Fruit fly (Drosophila melanogaster): ENCODE results near the gene Cyp6d4.

Gene Cyp6d4

dm6 chr3R:22727456-22727833 is 29.3 kb downstream of the Cyp6d4 start:
- no peak for TF ChIP-seq CG17801 (GFP tag; optimal IDR thresholded peaks at IDR 0.05; ENCODE audit: partially characterized antibody)

DNA sequence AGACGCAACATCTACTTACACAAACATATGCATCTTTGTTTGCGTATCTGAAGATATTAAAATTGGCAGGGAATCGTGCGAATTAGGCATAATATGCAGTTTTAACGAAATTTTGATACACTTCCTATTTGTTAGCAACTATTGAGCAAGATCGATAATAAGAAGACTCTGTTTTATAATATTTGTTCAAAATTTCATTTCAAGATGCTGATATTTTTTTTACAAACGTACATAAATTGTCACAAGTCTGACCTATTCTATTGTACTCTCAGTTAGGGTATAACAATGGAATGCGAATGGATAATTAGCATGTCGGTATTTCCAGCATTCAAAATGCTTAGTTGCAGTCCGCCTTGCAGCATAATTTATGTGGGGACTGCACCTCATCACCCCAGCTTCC is 29.7 kb downstream of the Cyp6d4 start:
- TF ChIP-seq CG17801 (GFP tag; optimal IDR thresholded peaks at IDR 0.05; ENCODE audit: partially characterized antibody), result no peak

DNA sequence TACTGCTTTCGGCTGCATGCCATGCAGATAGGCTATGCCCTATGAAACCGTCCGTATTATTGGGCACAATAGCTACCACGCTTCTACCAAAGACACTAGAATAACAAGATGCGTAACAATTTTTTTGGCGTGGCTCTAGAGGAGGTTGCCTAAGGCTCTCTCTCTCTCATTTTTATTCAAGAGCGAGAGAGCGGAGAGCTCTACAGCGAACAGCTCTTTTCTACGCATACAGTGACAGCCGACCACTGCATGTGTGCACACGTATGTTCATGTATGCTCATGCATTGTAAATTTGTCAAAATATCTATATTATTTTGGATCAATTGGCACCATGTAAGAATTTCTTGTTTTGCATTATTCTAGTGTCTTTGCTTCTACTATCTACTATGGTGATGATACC is 34.9 kb downstream of the Cyp6d4 start:
- TF ChIP-seq CG17801 (GFP tag; optimal IDR thresholded peaks at IDR 0.05; ENCODE audit: partially characterized antibody), result no peak

DNA sequence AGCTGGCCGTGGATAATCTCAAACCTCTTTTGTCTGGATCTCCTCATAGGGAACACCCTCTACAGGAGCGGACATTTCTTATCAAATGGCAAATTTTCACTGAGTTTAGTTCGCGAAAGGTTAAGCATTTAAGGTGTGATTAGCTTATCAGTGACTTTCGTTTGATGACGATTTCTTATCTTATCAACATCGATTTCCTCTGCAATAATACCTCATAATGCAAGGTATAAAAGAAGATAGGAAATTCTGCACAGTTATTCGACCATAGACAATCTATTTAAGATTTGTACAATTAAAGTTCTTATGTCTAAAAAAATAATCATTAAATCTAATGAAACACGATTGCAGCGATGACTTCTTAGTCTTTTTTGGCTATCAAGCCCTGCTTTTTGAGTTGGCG is 35.6 kb downstream of the Cyp6d4 start, which contains the start of gene Takl2:
Gene Takl2, minus strand, starts transcription at position 101 of the 400 bp plus-strand sequence.
- TF ChIP-seq CG17801 (GFP tag; optimal IDR thresholded peaks at IDR 0.05; ENCODE audit: partially characterized antibody), result no peak

DNA sequence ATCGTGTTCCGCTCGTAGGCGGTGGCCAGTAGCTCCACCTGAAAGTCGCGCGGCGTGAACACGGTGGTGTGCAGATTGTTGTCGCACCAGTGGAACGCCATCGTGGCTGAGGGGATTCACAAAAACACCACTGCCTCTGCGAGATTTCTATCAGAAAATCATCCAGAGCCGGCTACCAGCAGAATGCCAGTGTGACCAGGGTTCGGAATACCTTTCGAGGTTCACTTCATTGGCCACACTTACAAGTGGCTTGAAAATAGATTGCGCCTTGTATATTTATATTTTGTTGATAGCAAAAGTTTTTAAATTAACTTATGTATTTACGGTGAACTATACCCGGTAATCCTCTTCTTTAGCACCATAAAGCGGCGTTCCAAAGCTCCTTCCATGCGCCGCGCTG is 42.8 kb downstream of the Cyp6d4 start, which contains the start of the genes Dcr-1 and CG6985:
Gene Dcr-1, minus strand, starts transcription at position 162 of the 400 bp plus-strand sequence.
Gene CG6985, plus strand, starts transcription at position 221 of the 400 bp plus-strand sequence.
- TF ChIP-seq CG17801 (GFP tag; optimal IDR thresholded peaks at IDR 0.05; ENCODE audit: partially characterized antibody), result no peak

dm6 chr3R:22745432-22745831 is 47.3 kb downstream of the Cyp6d4 start, which contains the start of the genes vret and HP1c:
vret (minus strand) TSS chr3R:22745581.
HP1c (plus strand) TSS chr3R:22745620.
- no peak for TF ChIP-seq CG17801 (GFP tag; optimal IDR thresholded peaks at IDR 0.05; ENCODE audit: partially characterized antibody)

DNA sequence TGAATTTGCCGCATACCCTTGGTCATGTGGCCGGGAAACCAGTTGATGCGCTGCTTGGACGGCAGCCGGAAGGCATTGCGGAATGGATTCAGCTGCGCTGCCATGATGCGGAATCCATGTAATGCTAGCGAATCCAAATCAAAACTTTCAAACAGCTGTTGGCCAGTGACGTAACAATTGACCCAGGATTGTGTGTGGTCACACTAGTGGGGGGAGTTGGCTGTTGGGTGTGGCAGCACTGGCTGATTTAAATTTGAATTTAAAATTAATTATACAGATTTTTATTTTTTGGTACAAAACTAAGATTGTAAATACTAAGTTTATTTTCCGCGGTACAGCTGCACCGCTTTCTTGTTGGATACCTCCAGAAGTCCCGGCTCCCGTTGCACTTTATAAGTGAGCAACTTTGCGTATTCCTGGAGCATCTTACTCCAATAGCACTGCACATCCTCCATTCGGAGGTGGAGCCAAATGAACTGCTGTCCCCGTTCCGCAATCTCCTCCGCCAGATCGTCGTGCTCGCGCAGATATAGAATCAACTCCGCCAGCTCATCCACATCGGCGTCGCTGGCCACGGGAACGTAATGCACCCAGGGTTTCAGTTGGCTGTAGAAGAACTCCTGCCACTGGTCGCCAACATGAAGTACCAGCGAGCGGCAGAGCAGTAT is 49.4 kb downstream of the Cyp6d4 start, which contains the start of gene CG17141:
Gene CG17141, minus strand, starts transcription at position 177 of the 668 bp plus-strand sequence.
- TF ChIP-seq CG17801 (GFP tag; optimal IDR thresholded peaks at IDR 0.05; ENCODE audit: partially characterized antibody), result no peak

- TF ChIP-seq CG17801 (GFP tag; optimal IDR thresholded peaks at IDR 0.05; ENCODE audit: partially characterized antibody), result no peak
These were observed 50.8 kb downstream of the Cyp6d4 start, which contains the start of gene CG31139 for dm6 chr3R:22748956-22749355. CG31139 (minus strand) TSS chr3R:22749056.

Measured in ovary, adult (tissue).